Fruit fly (Drosophila melanogaster) whole organism, embryonic: Measurements from ENCODE around the gene Arpc4.

Experiments used
- B-H2 ChIP-seq: fragments of 200-800 bp; sonication (Bioruptor generic); optimal IDR thresholded peaks from 2 replicates; lab custom pipeline; 2018; ENCODE audit warnings: missing biosample characterization, mild to moderate bottlenecking, missing genetic modification characterization
- CG1024 ChIP-seq: fragments of 200-800 bp; sonication (Bioruptor generic); IDR thresholded peaks from 2 replicates; pipeline ENCODE4 v1.3.6; 2022; ENCODE audit warnings: missing biosample characterization, missing genetic modification characterization
- CG11695 ChIP-seq: fragments of 200-800 bp; sonication (Bioruptor generic); IDR thresholded peaks from 3 replicates; pipeline ENCODE4 v1.3.6; 2022; ENCODE audit warnings: missing biosample characterization, missing genetic modification characterization
- CG4328 ChIP-seq: fragments of 200-800 bp; sonication (Bioruptor generic); optimal IDR thresholded peaks from 3 replicates; lab custom pipeline; 2017; ENCODE audit warnings: missing biosample characterization, missing genetic modification reagents, missing genetic modification characterization
- CG9797 ChIP-seq: fragments of 200-800 bp; sonication (Bioruptor generic); optimal IDR thresholded peaks from 3 replicates; lab custom pipeline; 2018; ENCODE audit warnings: missing biosample characterization, mild to moderate bottlenecking, missing genetic modification characterization
- Gsc ChIP-seq: fragments of 200-800 bp; sonication (Bioruptor generic); IDR thresholded peaks from 2 replicates; pipeline ENCODE4 v1.3.6; 2022; ENCODE audit warnings: missing biosample characterization, missing genetic modification characterization
- Opbp ChIP-seq: fragments of 200-800 bp; sonication (Bioruptor generic); IDR thresholded peaks from 3 replicates; pipeline ENCODE4 v1.3.6; 2022; ENCODE audit warnings: missing biosample characterization, missing genetic modification characterization; ENCODE audit not compliant: partially characterized antibody
- hbn ChIP-seq: fragments of 200-800 bp; sonication (Bioruptor generic); IDR thresholded peaks from 2 replicates; pipeline ENCODE4 v1.3.6; 2022; ENCODE audit warnings: missing biosample characterization, missing genetic modification characterization; ENCODE audit not compliant: partially characterized antibody
- psq ChIP-seq: fragments of 200-800 bp; sonication (Bioruptor generic); optimal IDR thresholded peaks from 2 replicates; lab custom pipeline; 2017; ENCODE audit warnings: missing biosample characterization, missing genetic modification characterization
- slou ChIP-seq: fragments of 200-800 bp; sonication (Bioruptor generic); optimal IDR thresholded peaks from 3 replicates; lab custom pipeline; 2016; ENCODE audit warnings: missing biosample characterization, missing genetic modification characterization

DNA sequence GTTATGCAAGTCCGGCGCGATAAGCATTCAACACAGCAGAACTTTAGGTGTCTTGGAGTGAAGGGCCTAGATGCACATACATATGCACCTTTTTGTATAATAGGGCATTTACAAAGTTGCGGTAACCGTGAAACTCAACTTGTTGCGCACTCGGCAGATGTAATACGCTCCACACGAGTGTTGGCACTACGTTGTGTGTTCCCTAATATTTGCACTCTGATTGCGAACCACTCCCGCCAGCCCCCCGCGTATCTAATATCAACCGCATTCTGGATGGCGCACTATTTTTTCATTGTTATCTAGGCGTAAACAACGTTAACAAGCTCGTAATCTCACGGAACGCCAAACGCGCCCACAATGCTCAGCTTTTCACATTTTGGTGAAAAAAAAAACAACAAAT is 44.6 kb upstream of the Arpc4 start:
- no peak for TF ChIP-seq psq (GFP tag; lab: Kevin White, UChicago)
- TF ChIP-seq Gsc (GFP tag; lab: Robert Waterston, UW), result no peak
- no peak for TF ChIP-seq hbn
- no peak for TF ChIP-seq CG9797 (GFP tag; lab: Kevin White, UChicago)
- no peak for TF ChIP-seq slou (GFP tag; lab: Kevin White, UChicago)
- no peak for TF ChIP-seq CG4328 (GFP tag; lab: Kevin White, UChicago)
- no peak for TF ChIP-seq Opbp (GFP tag; lab: Robert Waterston, UW)
- no peak for TF ChIP-seq CG1024 (GFP tag; lab: Robert Waterston, UW)
- TF ChIP-seq B-H2 (GFP tag; lab: Kevin White, UChicago), result no peak
- TF ChIP-seq CG11695 (GFP tag; lab: Robert Waterston, UW), result no peak
